Worm (Caenorhabditis elegans) whole organism, young adult: ENCODE data around the gene Y47D3B.4.

Source experiments
- F57A8.1 ChIP-seq: fragments of 200-800 bp; sonication (Bioruptor generic); optimal IDR thresholded peaks from 2 replicates; lab custom pipeline; 2018; ENCODE audit warnings: mild to moderate bottlenecking, missing genetic modification characterization, moderate library complexity, missing compliant biosample characterization
- egl-18 ChIP-seq: fragments of 200-800 bp; sonication (Bioruptor generic); IDR thresholded peaks from 2 replicates; pipeline ENCODE4 v1.3.6; 2022; ENCODE audit warnings: missing genetic modification reagents, missing genetic modification characterization, missing compliant biosample characterization
- ekl-4 ChIP-seq: fragments of 200-800 bp; sonication (Bioruptor generic); IDR thresholded peaks from 2 replicates; pipeline ENCODE4 v1.3.6; 2022; ENCODE audit warnings: missing genetic modification reagents, missing genetic modification characterization, missing compliant biosample characterization
- him-1 ChIP-seq: sonication (generic microtip); optimal IDR thresholded peaks from 2 replicates; lab custom pipeline; 2016; ENCODE audit warnings: missing genotype, missing genetic modification reagents, missing genetic modification characterization, missing compliant biosample characterization
- madf-3 ChIP-seq: fragments of 200-800 bp; sonication (Bioruptor generic); IDR thresholded peaks from 2 replicates; pipeline ENCODE4 v1.3.6; 2022; ENCODE audit warnings: missing genetic modification reagents, missing genetic modification characterization, missing compliant biosample characterization
- rec-8 ChIP-seq, 2 experiments: sonication (generic microtip); optimal IDR thresholded peaks; 2 replicates each; lab custom pipeline; 2016; ENCODE audit warnings: mild to moderate bottlenecking in 2 of 2, missing genetic modification characterization in 2 of 2, missing genetic modification reagents in 2 of 2, missing genotype in 2 of 2, missing biosample characterization in 1 of 2, missing compliant biosample characterization in 1 of 2, moderate library complexity in 1 of 2

DNA sequence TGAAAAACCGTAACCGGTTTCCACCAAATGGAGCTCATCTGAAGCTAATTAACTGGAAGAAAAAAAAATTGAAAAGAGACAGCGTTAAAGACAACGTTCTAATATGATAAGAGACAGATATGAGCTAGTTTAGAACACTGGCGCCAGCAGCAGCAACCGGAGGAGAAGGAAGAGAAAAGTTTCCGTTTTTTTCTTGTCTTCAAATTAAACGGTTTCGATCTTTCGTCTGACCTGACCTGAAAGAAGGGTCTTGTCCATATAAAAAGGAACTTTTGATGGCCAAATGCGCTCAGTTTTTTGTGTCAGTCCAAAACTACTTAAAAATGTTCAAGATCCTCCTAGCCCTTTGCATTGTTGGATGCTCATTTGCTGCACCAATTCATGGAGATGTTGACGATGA, 38.7 kb upstream of the Y47D3B.4 start, which contains the start of gene T28D6.3:
- TF ChIP-seq madf-3 (GFP tag; lab: Robert Waterston, UW) (no peak), ekl-4 (no peak), F57A8.1 (GFP tag; lab: Kevin White, UChicago) (no peak), him-1 (no peak), egl-18 (GFP tag; lab: Robert Waterston, UW) (no peak), rec-8 (tag; optimal IDR thresholded peaks at IDR 0.05; lab: Kevin White, UChicago) (no peak)
